Worm (Caenorhabditis elegans) whole organism, L4 larva: ENCODE results near the gene F27D9.7.

Source experiments
- D1046.2 ChIP-seq: fragments of 200-800 bp; sonication (Bioruptor generic); IDR thresholded peaks from 2 replicates; pipeline ENCODE4 v1.3.6; 2022; ENCODE audit warnings: missing genetic modification characterization, missing compliant biosample characterization
- F37D6.2 ChIP-seq: sonication (generic microtip); optimal IDR thresholded peaks from 2 replicates; lab custom pipeline; 2016; ENCODE audit warnings: mild to moderate bottlenecking, missing genetic modification characterization, missing compliant biosample characterization
- F49E8.2 ChIP-seq: sonication (generic microtip); optimal IDR thresholded peaks from 2 replicates; lab custom pipeline; 2016; ENCODE audit warnings: missing compliant biosample characterization, mild to moderate bottlenecking, missing genetic modification characterization, borderline replicate concordance
- Y105C5A.15 ChIP-seq: fragments of 200-800 bp; sonication (Bioruptor generic); IDR thresholded peaks from 2 replicates; pipeline ENCODE4 v1.3.6; 2022; ENCODE audit warnings: missing genetic modification characterization, missing compliant biosample characterization
- aly-2 ChIP-seq: sonication (generic microtip); optimal IDR thresholded peaks from 2 replicates; lab custom pipeline; 2018; ENCODE audit warnings: missing biosample characterization, missing genetic modification characterization
- ceh-28 ChIP-seq: fragments of 150-350 bp; optimal IDR thresholded peaks from 2 replicates; lab custom pipeline; 2014; ENCODE audit warnings: missing biosample characterization, missing genetic modification reagents, missing genetic modification characterization
- ces-1 ChIP-seq: fragments of 150-350 bp; sonication (generic microtip); optimal IDR thresholded peaks from 4 replicates; lab custom pipeline; 2014; ENCODE audit warnings: missing biosample characterization, missing genetic modification reagents, missing genetic modification characterization
- cey-2 ChIP-seq: sonication (generic microtip); optimal IDR thresholded peaks from 3 replicates; lab custom pipeline; 2017; ENCODE audit warnings: missing genetic modification characterization, mild to moderate bottlenecking, missing compliant biosample characterization, antibody characterized with exemption, borderline replicate concordance; ENCODE audit not compliant: insufficient read depth
- ctbp-1 ChIP-seq: fragments of 200-800 bp; sonication (Bioruptor generic); IDR thresholded peaks from 2 replicates; pipeline ENCODE4 v1.3.6; 2022; ENCODE audit warnings: missing genetic modification reagents, missing genetic modification characterization, missing compliant biosample characterization
- daf-19 ChIP-seq: fragments of 200-800 bp; sonication (Bioruptor generic); conservative IDR thresholded peaks from 2 replicates; pipeline ENCODE4 v1.3.6; 2022; ENCODE audit warnings: missing genetic modification characterization, missing compliant biosample characterization
- daf-8 ChIP-seq: fragments of 200-800 bp; sonication (Bioruptor generic); IDR thresholded peaks from 2 replicates; pipeline ENCODE4 v1.3.6; 2022; ENCODE audit warnings: missing genetic modification characterization, missing compliant biosample characterization
- dmd-6 ChIP-seq: fragments of 200-800 bp; sonication (Bioruptor generic); IDR thresholded peaks from 2 replicates; pipeline ENCODE4 v1.3.6; 2022; ENCODE audit warnings: missing genetic modification reagents, missing genetic modification characterization, missing compliant biosample characterization
- dmd-8 ChIP-seq: fragments of 200-800 bp; sonication (Bioruptor generic); IDR thresholded peaks from 2 replicates; pipeline ENCODE4 v1.3.6; 2022; ENCODE audit warnings: missing genetic modification characterization, missing compliant biosample characterization
- dmd-9 ChIP-seq: fragments of 200-800 bp; sonication (Bioruptor generic); IDR thresholded peaks from 2 replicates; pipeline ENCODE4 v1.3.6; 2022; ENCODE audit warnings: missing genetic modification reagents, missing genetic modification characterization, missing compliant biosample characterization
- duxl-1 ChIP-seq: sonication (generic microtip); optimal IDR thresholded peaks from 2 replicates; lab custom pipeline; 2016; ENCODE audit warnings: mild to moderate bottlenecking, missing genetic modification characterization, moderate library complexity, missing compliant biosample characterization; ENCODE audit not compliant: poor library complexity
- dve-1 ChIP-seq: sonication (generic microtip); optimal IDR thresholded peaks from 2 replicates; lab custom pipeline; 2017; ENCODE audit warnings: antibody characterized with exemption, mild to moderate bottlenecking, missing genetic modification characterization, missing compliant biosample characterization; ENCODE audit not compliant: insufficient read depth
- egl-27 ChIP-seq: sonication (generic microtip); optimal IDR thresholded peaks from 3 replicates; lab custom pipeline; 2017; ENCODE audit warnings: missing biosample characterization, missing genetic modification reagents, missing genetic modification characterization
- egl-43 ChIP-seq: fragments of 200-800 bp; sonication (Bioruptor generic); IDR thresholded peaks from 2 replicates; pipeline ENCODE4 v1.3.6; 2022; ENCODE audit warnings: missing genetic modification reagents, missing genetic modification characterization, missing compliant biosample characterization
- fkh-10 ChIP-seq: fragments of 150-350 bp; optimal IDR thresholded peaks from 2 replicates; lab custom pipeline; 2014; ENCODE audit warnings: missing biosample characterization, missing genetic modification reagents, missing genetic modification characterization
- hif-1 ChIP-seq, 2 experiments: sonication (generic microtip); optimal IDR thresholded peaks; 2 replicates each; lab custom pipeline; 2016 to 2017; ENCODE audit warnings: missing compliant biosample characterization in 2 of 2, missing genetic modification characterization in 2 of 2, missing genetic modification reagents in 2 of 2, missing genotype in 2 of 2, mild to moderate bottlenecking in 1 of 2
- hlh-11 ChIP-seq: fragments of 200-800 bp; sonication (Bioruptor generic); optimal IDR thresholded peaks from 2 replicates; lab custom pipeline; 2018; ENCODE audit warnings: mild to moderate bottlenecking, missing genetic modification characterization, missing compliant biosample characterization
- hlh-30 ChIP-seq: sonication (generic microtip); optimal IDR thresholded peaks from 2 replicates; lab custom pipeline; 2017; ENCODE audit warnings: antibody characterized with exemption, mild to moderate bottlenecking, missing genetic modification characterization, missing compliant biosample characterization; ENCODE audit not compliant: insufficient read depth
- hmg-1.1 ChIP-seq: fragments of 200-800 bp; sonication (Bioruptor generic); IDR thresholded peaks from 2 replicates; pipeline ENCODE4 v1.3.6; 2022; ENCODE audit warnings: missing genetic modification reagents, missing genetic modification characterization, missing compliant biosample characterization
- jun-1 ChIP-seq: fragments of 150-350 bp; optimal IDR thresholded peaks from 2 replicates; lab custom pipeline; 2014; ENCODE audit warnings: missing biosample characterization, missing genetic modification reagents, missing genetic modification characterization
- lim-7 ChIP-seq: fragments of 200-800 bp; sonication (Bioruptor generic); IDR thresholded peaks from 2 replicates; pipeline ENCODE4 v1.3.6; 2022; ENCODE audit warnings: missing genetic modification characterization, missing compliant biosample characterization
- lin-1 ChIP-seq: fragments of 200-800 bp; sonication (Bioruptor generic); IDR thresholded peaks from 2 replicates; pipeline ENCODE4 v1.3.6; 2022; ENCODE audit warnings: missing genetic modification reagents, missing genetic modification characterization, missing compliant biosample characterization
- lin-29 ChIP-seq: fragments of 200-800 bp; sonication (Bioruptor generic); IDR thresholded peaks from 2 replicates; pipeline ENCODE4 v1.3.6; 2022; ENCODE audit warnings: missing genetic modification reagents, missing genetic modification characterization, missing compliant biosample characterization
- lin-38 ChIP-seq: fragments of 200-800 bp; sonication (Bioruptor generic); IDR thresholded peaks from 2 replicates; pipeline ENCODE4 v1.3.6; 2022; ENCODE audit warnings: missing genetic modification reagents, missing genetic modification characterization, missing compliant biosample characterization
- lin-39 ChIP-seq: fragments of 150-350 bp; optimal IDR thresholded peaks from 2 replicates; lab custom pipeline; 2014; ENCODE audit warnings: missing biosample characterization, missing genetic modification reagents, missing genetic modification characterization
- lir-3 ChIP-seq: sonication (generic microtip); optimal IDR thresholded peaks from 2 replicates; lab custom pipeline; 2016; ENCODE audit warnings: mild to moderate bottlenecking, missing genetic modification characterization, missing compliant biosample characterization
- madf-5 ChIP-seq, 2 experiments: fragments of 200-800 bp; sonication (Bioruptor generic); IDR thresholded peaks; 2 replicates each; pipeline ENCODE4 v1.3.6; 2022; ENCODE audit warnings: missing compliant biosample characterization in 2 of 2, missing genetic modification characterization in 2 of 2
- mdl-1 ChIP-seq, 2 experiments: fragments of 150-350 bp in 1 of 2; sonication (generic microtip) in 1 of 2; optimal IDR thresholded peaks; 2 replicates each; lab custom pipeline; 2014 to 2017; ENCODE audit warnings: missing biosample characterization in 2 of 2, missing genetic modification characterization in 2 of 2
- mep-1 ChIP-seq: fragments of 150-350 bp; sonication (generic microtip); optimal IDR thresholded peaks from 3 replicates; lab custom pipeline; 2014; ENCODE audit warnings: missing biosample characterization, missing genetic modification characterization
- mes-2 ChIP-seq: sonication (generic microtip); optimal IDR thresholded peaks from 2 replicates; lab custom pipeline; 2016; ENCODE audit warnings: missing genotype, mild to moderate bottlenecking, missing genetic modification characterization, missing compliant biosample characterization; ENCODE audit not compliant: poor library complexity, severe bottlenecking
- nhr-11 ChIP-seq: fragments of 150-350 bp; optimal IDR thresholded peaks from 2 replicates; lab custom pipeline; 2014; ENCODE audit warnings: missing biosample characterization, missing genetic modification characterization
- nhr-237 ChIP-seq: sonication (generic microtip); optimal IDR thresholded peaks from 2 replicates; lab custom pipeline; 2017; ENCODE audit warnings: missing biosample characterization, missing genetic modification characterization
- nhr-42 ChIP-seq: fragments of 200-800 bp; sonication (Bioruptor generic); IDR thresholded peaks from 2 replicates; pipeline ENCODE4 v1.3.6; 2022; ENCODE audit warnings: missing genetic modification characterization, missing compliant biosample characterization
- rbr-2 ChIP-seq: sonication (generic microtip); optimal IDR thresholded peaks from 2 replicates; lab custom pipeline; 2016; ENCODE audit warnings: missing genotype, missing genetic modification characterization, missing compliant biosample characterization
- unc-39 ChIP-seq: sonication (generic microtip); optimal IDR thresholded peaks from 2 replicates; lab custom pipeline; 2017; ENCODE audit warnings: missing biosample characterization, missing genetic modification characterization
- unc-62 ChIP-seq, 3 experiments: fragments of 150-350 bp in 1 of 3; sonication (generic microtip); optimal IDR thresholded peaks in 2 of 3; peaks in 1 of 3; 1 replicate in 1 of 3; 2 replicates in 2 of 3; lab custom pipeline; 2014 to 2017; ENCODE audit warnings: missing biosample characterization in 3 of 3, missing genetic modification characterization in 3 of 3, missing genetic modification reagents in 3 of 3, missing genotype in 1 of 3
- vab-7 ChIP-seq: fragments of 200-800 bp; sonication (Bioruptor generic); IDR thresholded peaks from 2 replicates; pipeline ENCODE4 v1.3.6; 2022; ENCODE audit warnings: missing genetic modification reagents, missing genetic modification characterization, missing compliant biosample characterization
- zip-11 ChIP-seq: fragments of 200-800 bp; sonication (Bioruptor generic); IDR thresholded peaks from 2 replicates; pipeline ENCODE4 v1.3.6; 2022; ENCODE audit warnings: missing genetic modification characterization, missing compliant biosample characterization
- ztf-11 ChIP-seq: fragments of 150-350 bp; optimal IDR thresholded peaks from 2 replicates; lab custom pipeline; 2014; ENCODE audit warnings: missing biosample characterization, missing genetic modification characterization

F27D9.7 gene

ce11 chrX:7681965-7682946, 11.7 kb upstream of the F27D9.7 start, which contains the start of gene unc-18 (continued):
- no peak for TF ChIP-seq dmd-6 (GFP tag; lab: Robert Waterston, UW)
- TF ChIP-seq lin-38: no peak
- TF ChIP-seq ceh-28 (tag; lab: Kevin White, UChicago): peak; percentile 76
- no peak for TF ChIP-seq duxl-1 (tag; lab: Kevin White, UChicago)
- peak; percentile 65 for TF ChIP-seq hlh-30 (tag; lab: Kevin White, UChicago)
- peak; percentile 50 for TF ChIP-seq lin-39
- TF ChIP-seq aly-2 (tag; lab: Kevin White, UChicago): no peak
- TF ChIP-seq daf-8 (GFP tag; lab: Robert Waterston, UW): no peak
- peak; percentile 57 for TF ChIP-seq mes-2 (tag; lab: Kevin White, UChicago)
- TF ChIP-seq mdl-1 (tag; optimal IDR thresholded peaks at IDR 0.05; lab: Kevin White, UChicago): peak in 1 of 2 experiments; percentile 12
- no peak for TF ChIP-seq hif-1 (tag; optimal IDR thresholded peaks at IDR 0.05; lab: Kevin White, UChicago)
- TF ChIP-seq ctbp-1 (GFP tag; lab: Robert Waterston, UW): 0 out of 2 replicates have a peak, but pooled peaks have one; percentile 42
- TF ChIP-seq lin-29 (GFP tag; lab: Robert Waterston, UW): no peak
- no peak for TF ChIP-seq jun-1
- peak; percentile 23; the same call in 1 of the 2 replicates for TF ChIP-seq hmg-1.1 (GFP tag; lab: Robert Waterston, UW)
- TF ChIP-seq F49E8.2 (tag; lab: Kevin White, UChicago): no peak
- TF ChIP-seq madf-5 (GFP tag; IDR thresholded peaks at IDR 0.05; lab: Robert Waterston, UW): no peak

ce11 chrX:7680545-7681330, 10.2 kb upstream of the F27D9.7 start, which contains the start of gene stn-2:
stn-2 (minus strand) TSS chrX:7680619.
- TF ChIP-seq egl-43: 0 out of 2 replicates have a peak, but pooled peaks have one; percentile 49
- TF ChIP-seq dmd-6 (GFP tag; lab: Robert Waterston, UW): peak; percentile 48
- peak; percentile 38 for TF ChIP-seq dve-1 (tag; lab: Kevin White, UChicago)
- no peak for TF ChIP-seq ces-1 (GFP tag; lab: Kevin White, UChicago)
- no peak for TF ChIP-seq egl-27
- no peak for TF ChIP-seq fkh-10 (GFP tag; lab: Kevin White, UChicago)
- TF ChIP-seq F37D6.2 (tag; lab: Kevin White, UChicago): no peak
- TF ChIP-seq lir-3 (tag; lab: Kevin White, UChicago): no peak
- TF ChIP-seq duxl-1 (tag; lab: Kevin White, UChicago): peak; percentile 3
- peak; percentile 26 for TF ChIP-seq hlh-11 (tag; lab: Kevin White, UChicago)
- 0 out of 2 replicates have a peak, but pooled peaks have one; percentile 16 for TF ChIP-seq dmd-9 (GFP tag; lab: Robert Waterston, UW)
- peak; percentile 76 for TF ChIP-seq vab-7 (GFP tag; lab: Robert Waterston, UW)
- TF ChIP-seq lin-39: no peak
- TF ChIP-seq unc-62 (GFP tag; optimal IDR thresholded peaks at IDR 0.05 in 1 of 2; lab: Kevin White, UChicago): peak in 1 of 2 experiments; percentile 72
- TF ChIP-seq unc-62 (tag; optimal IDR thresholded peaks at IDR 0.05; lab: Kevin White, UChicago): no peak
- no peak for TF ChIP-seq unc-39 (tag; lab: Kevin White, UChicago)
- TF ChIP-seq lim-7 (GFP tag; lab: Robert Waterston, UW): peak; percentile 62
- no peak for TF ChIP-seq daf-19 (GFP tag; lab: Robert Waterston, UW)
- no peak for TF ChIP-seq zip-11
- no peak for TF ChIP-seq lin-38
- TF ChIP-seq dmd-8 (GFP tag; lab: Robert Waterston, UW): 0 out of 2 replicates have a peak, but pooled peaks have one; percentile 64
- TF ChIP-seq nhr-11 (tag; lab: Kevin White, UChicago): no peak
- no peak for TF ChIP-seq lin-1 (GFP tag; lab: Robert Waterston, UW)
- TF ChIP-seq Y105C5A.15 (GFP tag; lab: Robert Waterston, UW): 0 out of 2 replicates have a peak, but pooled peaks have one; percentile 63
- no peak for TF ChIP-seq D1046.2 (GFP tag; lab: Robert Waterston, UW)
- no peak for TF ChIP-seq mep-1 (tag; lab: Kevin White, UChicago)
- TF ChIP-seq cey-2 (tag; lab: Kevin White, UChicago): no peak
- TF ChIP-seq rbr-2 (tag; lab: Kevin White, UChicago): no peak
- TF ChIP-seq hif-1 (tag; optimal IDR thresholded peaks at IDR 0.05; lab: Kevin White, UChicago): no peak
- no peak for TF ChIP-seq hlh-30 (tag; lab: Kevin White, UChicago)
- TF ChIP-seq ztf-11 (tag; lab: Kevin White, UChicago): no peak
- no peak for TF ChIP-seq nhr-42
- no peak for TF ChIP-seq nhr-237 (tag; lab: Kevin White, UChicago)
